Worm (Caenorhabditis elegans): ENCODE results near the gene F35C8.5.

- TF ChIP-seq ref-1 (GFP tag; conservative IDR thresholded peaks at IDR 0.05) (no peak), ztf-29 (GFP tag; IDR thresholded peaks at IDR 0.05) (no peak), flt-1 (GFP tag; IDR thresholded peaks at IDR 0.05) (no peak)
Observed at ce11 chrX:5337959-5338358, 27.7 kb upstream of the F35C8.5 start, which contains the start of gene C26B9.3.

Data from whole organism, midembryonic.